Worm (Caenorhabditis elegans) whole organism, early embryonic: ENCODE data around the gene Y39D8A.1.

Experiments
- B0310.2 ChIP-seq: sonication (generic microtip); optimal IDR thresholded peaks from 2 replicates; lab custom pipeline; 2016; ENCODE audit warnings: mild to moderate bottlenecking, missing genetic modification characterization, missing compliant biosample characterization
- ama-1 ChIP-seq: fragments of 150-350 bp; optimal IDR thresholded peaks from 2 replicates; lab custom pipeline; 2014
- sea-1 ChIP-seq: fragments of 200-800 bp; sonication (Bioruptor generic); conservative IDR thresholded peaks from 2 replicates; pipeline ENCODE4 v1.3.6; 2022; ENCODE audit warnings: missing genetic modification characterization, missing compliant biosample characterization
- tra-4 ChIP-seq: sonication (generic microtip); optimal IDR thresholded peaks from 2 replicates; lab custom pipeline; 2017; ENCODE audit warnings: missing genetic modification characterization, missing compliant biosample characterization

DNA sequence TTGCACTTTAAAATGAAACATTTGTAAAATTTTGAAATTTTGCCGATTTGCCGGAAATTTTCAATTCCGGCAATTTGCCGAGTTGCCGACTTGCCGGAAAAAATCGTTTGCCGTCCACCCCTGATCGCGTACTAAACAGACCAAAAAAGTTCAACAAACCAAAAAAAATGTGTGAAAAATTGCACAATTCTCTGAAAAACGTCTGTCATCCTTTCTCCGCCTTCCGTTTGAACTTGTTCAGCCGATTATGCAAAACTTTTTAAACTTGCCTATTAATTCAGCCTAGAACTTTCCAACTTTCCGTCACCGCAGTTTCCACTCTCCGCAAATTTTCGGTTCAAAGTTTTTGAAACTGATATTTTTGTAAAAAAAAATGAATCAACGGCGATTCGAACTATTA lies 5.6 kb downstream of the Y39D8A.1 start, which contains the start of gene B0554.5:
- no peak for TF ChIP-seq ama-1 (lab: Kevin White, UChicago)
- TF ChIP-seq B0310.2 (tag; lab: Kevin White, UChicago), result no peak
- no peak for TF ChIP-seq tra-4 (tag; lab: Kevin White, UChicago)
- TF ChIP-seq sea-1, result no peak
